Worm (Caenorhabditis elegans) whole organism, late embryonic: ENCODE measurements around the gene adt-1.

Source experiments
- C08G9.2 ChIP-seq: sonication (generic microtip); optimal IDR thresholded peaks from 2 replicates; lab custom pipeline; 2016; ENCODE audit warnings: mild to moderate bottlenecking, missing genetic modification characterization, moderate library complexity, missing compliant biosample characterization
- C38D4.7 ChIP-seq: fragments of 200-800 bp; sonication (Bioruptor generic); optimal IDR thresholded peaks from 2 replicates; lab custom pipeline; 2018; ENCODE audit warnings: mild to moderate bottlenecking, missing genetic modification characterization, moderate library complexity, missing compliant biosample characterization
- T23F11.4 ChIP-seq: fragments of 200-800 bp; sonication (Bioruptor generic); optimal IDR thresholded peaks from 2 replicates; lab custom pipeline; 2018; ENCODE audit warnings: mild to moderate bottlenecking, missing genetic modification characterization, missing compliant biosample characterization
- ahr-1 ChIP-seq: sonication (generic microtip); optimal IDR thresholded peaks from 2 replicates; lab custom pipeline; 2016; ENCODE audit warnings: missing genetic modification characterization, missing compliant biosample characterization
- ceh-18 ChIP-seq: sonication (generic microtip); optimal IDR thresholded peaks from 2 replicates; lab custom pipeline; 2016; ENCODE audit warnings: missing genetic modification characterization, missing compliant biosample characterization
- ceh-19 ChIP-seq: fragments of 200-800 bp; sonication (Bioruptor generic); optimal IDR thresholded peaks from 2 replicates; lab custom pipeline; 2018; ENCODE audit warnings: mild to moderate bottlenecking, missing genetic modification characterization, missing compliant biosample characterization
- ceh-2 ChIP-seq: sonication (generic microtip); optimal IDR thresholded peaks from 2 replicates; lab custom pipeline; 2016; ENCODE audit warnings: missing genotype, missing genetic modification characterization, missing compliant biosample characterization
- ceh-24 ChIP-seq: sonication (generic microtip); optimal IDR thresholded peaks from 2 replicates; lab custom pipeline; 2016; ENCODE audit warnings: mild to moderate bottlenecking, missing genetic modification characterization, missing compliant biosample characterization
- ceh-31 ChIP-seq: sonication (generic microtip); optimal IDR thresholded peaks from 2 replicates; lab custom pipeline; 2016; ENCODE audit warnings: missing genetic modification characterization, missing compliant biosample characterization
- ceh-34 ChIP-seq: sonication (generic microtip); optimal IDR thresholded peaks from 2 replicates; lab custom pipeline; 2016; ENCODE audit warnings: mild to moderate bottlenecking, missing genetic modification characterization, missing compliant biosample characterization
- ceh-48 ChIP-seq: sonication (generic microtip); optimal IDR thresholded peaks from 2 replicates; lab custom pipeline; 2016; ENCODE audit warnings: missing genetic modification characterization, inconsistent platforms, missing compliant biosample characterization
- ceh-6 ChIP-seq: fragments of 200-800 bp; sonication (Bioruptor generic); optimal IDR thresholded peaks from 2 replicates; lab custom pipeline; 2018; ENCODE audit warnings: mild to moderate bottlenecking, missing genetic modification characterization, missing compliant biosample characterization
- ceh-9 ChIP-seq: sonication (generic microtip); optimal IDR thresholded peaks from 2 replicates; lab custom pipeline; 2016; ENCODE audit warnings: mild to moderate bottlenecking, missing genetic modification characterization, inconsistent platforms, missing compliant biosample characterization
- che-1 ChIP-seq: sonication (generic microtip); optimal IDR thresholded peaks from 2 replicates; lab custom pipeline; 2016; ENCODE audit warnings: mild to moderate bottlenecking, missing genetic modification characterization, missing compliant biosample characterization
- dve-1 ChIP-seq: sonication (generic microtip); optimal IDR thresholded peaks from 2 replicates; lab custom pipeline; 2017; ENCODE audit warnings: antibody characterized with exemption, mild to moderate bottlenecking, missing genetic modification characterization, missing compliant biosample characterization
- elt-2 ChIP-seq: sonication (generic microtip); optimal IDR thresholded peaks from 2 replicates; lab custom pipeline; 2016; ENCODE audit warnings: missing genetic modification reagents, missing genetic modification characterization, missing compliant biosample characterization
- ets-4 ChIP-seq: sonication (generic microtip); optimal IDR thresholded peaks from 2 replicates; lab custom pipeline; 2016; ENCODE audit warnings: missing genetic modification characterization, missing compliant biosample characterization
- hlh-30 ChIP-seq: sonication (generic microtip); optimal IDR thresholded peaks from 2 replicates; lab custom pipeline; 2017; ENCODE audit warnings: antibody characterized with exemption, missing genetic modification characterization, missing compliant biosample characterization; ENCODE audit not compliant: insufficient read depth
- mec-3 ChIP-seq: sonication (generic microtip); optimal IDR thresholded peaks from 2 replicates; lab custom pipeline; 2016; ENCODE audit warnings: borderline replicate concordance, missing genetic modification characterization, missing compliant biosample characterization
- nfya-1 ChIP-seq: sonication (generic microtip); optimal IDR thresholded peaks from 2 replicates; lab custom pipeline; 2017; ENCODE audit warnings: missing genetic modification characterization, mild to moderate bottlenecking, missing compliant biosample characterization, antibody characterized with exemption, moderate library complexity
- nhr-11 ChIP-seq: fragments of 150-350 bp; optimal IDR thresholded peaks from 2 replicates; lab custom pipeline; 2014; ENCODE audit warnings: missing biosample characterization, missing genetic modification characterization
- pag-3 ChIP-seq: sonication (generic microtip); optimal IDR thresholded peaks from 2 replicates; lab custom pipeline; 2016; ENCODE audit warnings: missing compliant biosample characterization, missing genetic modification characterization, borderline replicate concordance
- pqm-1 ChIP-seq: sonication (generic microtip); optimal IDR thresholded peaks from 2 replicates; lab custom pipeline; 2016; ENCODE audit warnings: missing genetic modification characterization, missing compliant biosample characterization
- pros-1 ChIP-seq: fragments of 150-350 bp; optimal IDR thresholded peaks from 2 replicates; lab custom pipeline; 2014; ENCODE audit warnings: missing biosample characterization, missing genetic modification reagents, missing genetic modification characterization
- sdc-2 ChIP-seq: sonication (generic microtip); optimal IDR thresholded peaks from 2 replicates; lab custom pipeline; 2016; ENCODE audit warnings: missing genotype, missing genetic modification characterization, missing compliant biosample characterization
- syd-9 ChIP-seq: sonication (generic microtip); optimal IDR thresholded peaks from 2 replicates; lab custom pipeline; 2016; ENCODE audit warnings: mild to moderate bottlenecking, missing genetic modification characterization, moderate library complexity, missing compliant biosample characterization
- tbx-2 ChIP-seq: sonication (generic microtip); optimal IDR thresholded peaks from 2 replicates; lab custom pipeline; 2016; ENCODE audit warnings: missing genetic modification characterization, missing compliant biosample characterization
- tbx-7 ChIP-seq: sonication (generic microtip); optimal IDR thresholded peaks from 2 replicates; lab custom pipeline; 2016; ENCODE audit warnings: missing genotype, missing genetic modification characterization, missing compliant biosample characterization
- unc-3 ChIP-seq, 2 experiments: fragments of 200-800 bp in 1 of 2; sonication (Bioruptor generic) in 1 of 2; sonication (generic microtip) in 1 of 2; conservative IDR thresholded peaks in 1 of 2; optimal IDR thresholded peaks in 1 of 2; 2 replicates each; pipeline versions ENCODE4 v1.3.6 to Lab custom; 2016 to 2022; ENCODE audit warnings: missing compliant biosample characterization in 2 of 2, missing genetic modification characterization in 2 of 2, missing genetic modification reagents in 1 of 2
- unc-42 ChIP-seq: sonication (generic microtip); optimal IDR thresholded peaks from 2 replicates; lab custom pipeline; 2016; ENCODE audit warnings: missing genotype, missing genetic modification characterization, missing compliant biosample characterization
- unc-55 ChIP-seq: sonication (generic microtip); optimal IDR thresholded peaks from 2 replicates; lab custom pipeline; 2017; ENCODE audit warnings: missing biosample characterization, missing genetic modification reagents, missing genetic modification characterization
- unc-86 ChIP-seq: sonication (generic microtip); optimal IDR thresholded peaks from 2 replicates; lab custom pipeline; 2016; ENCODE audit warnings: missing genetic modification characterization, missing compliant biosample characterization

The adt-1 gene

DNA sequence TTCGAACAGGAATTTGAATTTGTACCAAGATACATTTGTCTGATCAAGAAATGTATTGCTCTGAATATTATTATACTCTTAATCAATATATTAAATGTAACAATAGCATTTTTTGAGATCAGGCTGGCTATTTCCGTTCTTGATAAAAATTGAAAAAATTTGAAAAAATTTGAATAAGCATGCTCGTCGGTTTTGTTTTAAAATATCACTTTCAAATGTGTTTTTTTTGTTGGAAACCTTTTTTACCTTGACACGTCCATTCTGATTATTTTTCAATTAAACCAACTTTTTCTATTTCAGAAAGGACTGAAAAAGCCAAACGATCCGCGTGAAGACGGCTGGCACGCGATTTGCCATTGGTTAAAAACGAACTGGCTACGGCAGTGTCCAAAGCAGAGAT, at the start of gene adt-1:
TSS of gene adt-1 (plus strand) at position 301 of the 400 bp plus-strand sequence.
- no peak for TF ChIP-seq tbx-2 (tag; lab: Kevin White, UChicago)
- TF ChIP-seq tbx-7 (tag; lab: Kevin White, UChicago), result no peak

DNA sequence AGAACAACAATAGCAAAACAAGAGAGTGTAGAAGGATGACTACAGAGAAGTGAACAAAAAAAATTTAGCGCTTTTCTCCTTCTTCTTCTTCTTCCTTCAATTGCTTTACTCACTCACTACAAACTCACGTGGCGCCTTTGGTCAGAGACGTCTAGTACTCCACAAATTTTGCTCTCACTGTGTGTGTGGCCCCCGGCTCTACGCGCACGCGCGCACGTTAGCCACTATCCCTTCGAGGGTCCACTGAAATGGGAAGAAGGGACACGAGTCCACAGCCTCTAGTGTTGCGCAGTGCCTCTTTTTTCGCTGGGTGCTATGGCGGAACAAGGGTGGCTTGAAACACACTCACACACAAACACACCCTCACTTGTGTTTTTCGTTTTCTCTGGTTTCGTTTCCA, 49.4 kb upstream of the adt-1 start:
- TF ChIP-seq ceh-19 (peak; percentile 45), unc-42 (tag; lab: Kevin White, UChicago) (peak; percentile 39), C08G9.2 (tag; lab: Kevin White, UChicago) (no peak), ceh-31 (tag; lab: Kevin White, UChicago) (peak; percentile 46), pros-1 (tag; lab: Kevin White, UChicago) (peak; percentile 59), unc-86 (tag; lab: Kevin White, UChicago) (no peak), sdc-2 (tag; lab: Kevin White, UChicago) (peak; percentile 35), ceh-6 (GFP tag; lab: Kevin White, UChicago) (peak; percentile 16), ceh-18 (tag; lab: Kevin White, UChicago) (peak; percentile 27), unc-3 (GFP tag; conservative IDR thresholded peaks at IDR 0.05; lab: Robert Waterston, UW) (no peak), unc-3 (tag; optimal IDR thresholded peaks at IDR 0.05; lab: Kevin White, UChicago) (peak; percentile 45)
- TF ChIP-seq, all 69 proteins: peak for 8

- no peak for TF ChIP-seq ets-4 (tag; lab: Kevin White, UChicago)
- no peak for TF ChIP-seq dve-1 (tag; lab: Kevin White, UChicago)
- TF ChIP-seq, all 69 proteins: peak for 0
Observed at ce11 chrX:12630005-12630404, 48.6 kb upstream of the adt-1 start.

ce11 chrX:12630556-12630955, 48.1 kb upstream of the adt-1 start:
- peak; percentile 46 for TF ChIP-seq elt-2 (tag; lab: Kevin White, UChicago)
- TF ChIP-seq nhr-11 (tag; lab: Kevin White, UChicago), result no peak
- no peak for TF ChIP-seq ceh-34
- TF ChIP-seq pqm-1, result peak; percentile 14

DNA sequence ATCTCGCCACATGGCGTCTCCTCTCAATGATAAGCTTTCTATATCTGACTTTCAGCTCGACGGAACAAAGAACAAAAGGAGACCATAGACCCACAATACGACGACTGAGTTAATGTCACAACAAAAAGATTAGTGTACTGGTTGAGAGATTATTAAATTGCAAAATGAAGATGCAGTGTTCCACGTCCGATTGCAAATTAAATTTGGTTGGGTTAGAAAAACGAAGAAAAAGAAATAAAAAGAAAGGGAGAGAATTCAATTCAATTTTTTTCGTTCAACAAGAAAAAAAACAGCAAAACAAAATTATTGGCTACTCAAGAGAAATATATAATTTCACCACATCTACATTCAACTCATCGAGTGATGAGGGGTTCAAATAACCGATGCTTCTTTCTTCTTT, 47.2 kb upstream of the adt-1 start:
- TF ChIP-seq ceh-2 (no peak), unc-42 (tag; lab: Kevin White, UChicago) (peak; percentile 81)

ce11 chrX:12632657-12633056, 46.0 kb upstream of the adt-1 start:
- TF ChIP-seq syd-9 (tag; lab: Kevin White, UChicago), result no peak
- TF ChIP-seq unc-42 (tag; lab: Kevin White, UChicago), result peak; percentile 76
- TF ChIP-seq, all 69 proteins: peak for 1

- no peak for TF ChIP-seq pag-3 (tag; lab: Kevin White, UChicago)
- TF ChIP-seq ets-4 (tag; lab: Kevin White, UChicago), result no peak
- no peak for TF ChIP-seq ceh-31 (tag; lab: Kevin White, UChicago)
Observed at ce11 chrX:12633862-12634404, 44.7 kb upstream of the adt-1 start, which contains the start of gene ivns-1. ivns-1 (minus strand) TSS chrX:12634354.

DNA sequence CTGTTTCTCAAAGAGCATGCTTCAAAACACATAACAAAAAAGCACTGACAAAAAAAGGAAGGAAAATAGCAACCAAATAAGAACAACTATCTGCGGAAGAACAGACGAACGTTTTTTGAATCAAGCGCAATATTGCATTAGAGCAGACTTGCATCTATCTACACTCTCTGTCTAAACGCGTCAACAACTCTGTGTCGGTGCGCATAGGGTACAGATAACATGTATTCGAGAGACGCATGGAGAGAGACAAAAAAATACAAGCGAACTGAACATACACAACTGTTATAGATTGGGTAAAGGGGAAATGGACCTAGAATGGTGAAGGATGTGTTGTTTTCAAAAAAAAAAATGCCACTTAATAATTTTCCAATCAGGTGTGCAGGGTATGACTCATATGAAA, 43.6 kb upstream of the adt-1 start:
- TF ChIP-seq ceh-48 (tag; lab: Kevin White, UChicago) (no peak), che-1 (no peak), ceh-34 (no peak), dve-1 (tag; lab: Kevin White, UChicago) (peak; percentile 20), T23F11.4 (GFP tag; lab: Kevin White, UChicago) (no peak), unc-55 (GFP tag; lab: Kevin White, UChicago) (peak; percentile 4), sdc-2 (tag; lab: Kevin White, UChicago) (peak; percentile 22), nfya-1 (tag; lab: Kevin White, UChicago) (peak; percentile 14), ceh-9 (no peak), hlh-30 (tag; lab: Kevin White, UChicago) (no peak), ahr-1 (tag; lab: Kevin White, UChicago) (no peak), ceh-24 (no peak), elt-2 (tag; lab: Kevin White, UChicago) (peak; percentile 5), tbx-2 (tag; lab: Kevin White, UChicago) (peak; percentile 14), mec-3 (tag; lab: Kevin White, UChicago) (no peak), C38D4.7 (GFP tag; lab: Kevin White, UChicago) (no peak)
